Fruit fly (Drosophila melanogaster) whole organism, embryonic: Measurements from ENCODE around the gene ppk.
A peak's percentile ranks its signal among the peaks of the same experiment; 100 is the strongest.

ENCODE experiments used
- ATbp ChIP-seq: fragments of 200-800 bp; sonication (Bioruptor generic); optimal IDR thresholded peaks from 2 replicates; lab custom pipeline; 2017; ENCODE audit warnings: missing biosample characterization, mild to moderate bottlenecking, missing genetic modification characterization, missing genetic modification reagents
- CG10959 ChIP-seq: fragments of 200-800 bp; sonication (Bioruptor generic); IDR thresholded peaks from 2 replicates; pipeline ENCODE4 v1.3.6; 2022; ENCODE audit warnings: missing biosample characterization, missing genetic modification characterization
- CG11504 ChIP-seq: fragments of 200-800 bp; sonication (Bioruptor generic); optimal IDR thresholded peaks from 3 replicates; lab custom pipeline; 2019; ENCODE audit warnings: missing biosample characterization, mild to moderate bottlenecking, missing genetic modification characterization, moderate library complexity
- CG12236 ChIP-seq: fragments of 200-800 bp; sonication (Bioruptor generic); optimal IDR thresholded peaks from 2 replicates; lab custom pipeline; 2016; ENCODE audit warnings: missing biosample characterization, missing genetic modification characterization
- CG13296 ChIP-seq: fragments of 200-800 bp; sonication (Bioruptor generic); optimal IDR thresholded peaks from 3 replicates; lab custom pipeline; 2018; ENCODE audit warnings: missing biosample characterization, mild to moderate bottlenecking, missing genetic modification characterization
- CG13775 ChIP-seq: fragments of 200-800 bp; sonication (Bioruptor generic); optimal IDR thresholded peaks from 3 replicates; lab custom pipeline; 2017; ENCODE audit warnings: missing biosample characterization, mild to moderate bottlenecking, missing genetic modification characterization
- CG15011 ChIP-seq: fragments of 200-800 bp; sonication (Bioruptor generic); optimal IDR thresholded peaks from 3 replicates; lab custom pipeline; 2018; ENCODE audit warnings: missing biosample characterization, mild to moderate bottlenecking, missing genetic modification characterization
- CG15269 ChIP-seq: fragments of 200-800 bp; sonication (Bioruptor generic); optimal IDR thresholded peaks from 2 replicates; lab custom pipeline; 2018; ENCODE audit warnings: missing biosample characterization, mild to moderate bottlenecking, missing genetic modification characterization, moderate library complexity
- CG15479 ChIP-seq: fragments of 200-800 bp; sonication (Bioruptor generic); optimal IDR thresholded peaks from 3 replicates; lab custom pipeline; 2019; ENCODE audit warnings: missing biosample characterization, mild to moderate bottlenecking, missing genetic modification characterization, moderate library complexity
- CG17385 ChIP-seq: fragments of 200-800 bp; sonication (Bioruptor generic); optimal IDR thresholded peaks from 3 replicates; lab custom pipeline; 2018; ENCODE audit warnings: missing biosample characterization, mild to moderate bottlenecking, missing genetic modification characterization
- CG18011 ChIP-seq: fragments of 200-800 bp; sonication (Bioruptor generic); optimal IDR thresholded peaks from 2 replicates; lab custom pipeline; 2017; ENCODE audit warnings: missing biosample characterization, missing genetic modification characterization, mild to moderate bottlenecking, moderate library complexity, missing genotype
- CG18262 ChIP-seq: fragments of 200-800 bp; optimal IDR thresholded peaks from 3 replicates; lab custom pipeline; 2019; ENCODE audit warnings: missing biosample characterization, mild to moderate bottlenecking, missing genetic modification characterization, moderate library complexity
- CG31388 ChIP-seq: fragments of 200-800 bp; sonication (Bioruptor generic); optimal IDR thresholded peaks from 2 replicates; lab custom pipeline; 2016; ENCODE audit warnings: missing biosample characterization, missing genetic modification characterization
- CG31441 ChIP-seq: fragments of 200-800 bp; sonication (Bioruptor generic); IDR thresholded peaks from 2 replicates; pipeline ENCODE4 v1.3.6; 2022; ENCODE audit warnings: missing biosample characterization, missing genetic modification characterization
- CG34376 ChIP-seq: fragments of 200-800 bp; sonication (Bioruptor generic); optimal IDR thresholded peaks from 2 replicates; lab custom pipeline; 2018; ENCODE audit warnings: missing biosample characterization, mild to moderate bottlenecking, missing genetic modification characterization
- CG4404 ChIP-seq: fragments of 200-800 bp; sonication (Bioruptor generic); IDR thresholded peaks from 2 replicates; pipeline ENCODE4 v1.3.6; 2022; ENCODE audit warnings: missing biosample characterization, missing genetic modification characterization
- CG4854 ChIP-seq: fragments of 200-800 bp; sonication (Bioruptor generic); optimal IDR thresholded peaks from 2 replicates; lab custom pipeline; 2016; ENCODE audit warnings: missing biosample characterization, missing genetic modification characterization, inconsistent platforms
- CG6254 ChIP-seq: fragments of 200-800 bp; sonication (Bioruptor generic); optimal IDR thresholded peaks from 3 replicates; lab custom pipeline; 2017; ENCODE audit warnings: mild to moderate bottlenecking, missing biosample characterization, missing genetic modification reagents, missing genetic modification characterization
- CG6272 ChIP-seq: fragments of 200-800 bp; sonication (Bioruptor generic); IDR thresholded peaks from 2 replicates; pipeline ENCODE4 v1.3.6; 2022; ENCODE audit warnings: missing biosample characterization, missing genetic modification characterization
- CG7745 ChIP-seq: fragments of 200-800 bp; sonication (Bioruptor generic); optimal IDR thresholded peaks from 2 replicates; lab custom pipeline; 2018; ENCODE audit warnings: missing biosample characterization, mild to moderate bottlenecking, missing genetic modification characterization, moderate library complexity
- CG7839 ChIP-seq: fragments of 200-800 bp; sonication (Bioruptor generic); optimal IDR thresholded peaks from 3 replicates; lab custom pipeline; 2018; ENCODE audit warnings: missing biosample characterization, mild to moderate bottlenecking, missing genetic modification characterization, moderate library complexity
- CG8089 ChIP-seq: fragments of 200-800 bp; sonication (Bioruptor generic); optimal IDR thresholded peaks from 3 replicates; lab custom pipeline; 2016; ENCODE audit warnings: missing biosample characterization, missing genetic modification characterization
- CG8281 ChIP-seq: fragments of 200-800 bp; sonication (Bioruptor generic); optimal IDR thresholded peaks from 2 replicates; lab custom pipeline; 2018; ENCODE audit warnings: missing biosample characterization, mild to moderate bottlenecking, missing genetic modification characterization, moderate library complexity
- CG8765 ChIP-seq: fragments of 200-800 bp; sonication (Bioruptor generic); IDR thresholded peaks from 2 replicates; pipeline ENCODE4 v1.3.6; 2022; ENCODE audit warnings: missing biosample characterization, missing genetic modification characterization
- CG9727 ChIP-seq: fragments of 200-800 bp; sonication (Bioruptor generic); optimal IDR thresholded peaks from 3 replicates; lab custom pipeline; 2017; ENCODE audit warnings: missing biosample characterization, mild to moderate bottlenecking, missing genetic modification characterization
- Deaf1 ChIP-seq: fragments of 200-800 bp; optimal IDR thresholded peaks from 3 replicates; lab custom pipeline; 2019; ENCODE audit warnings: missing biosample characterization, mild to moderate bottlenecking, missing genetic modification characterization, moderate library complexity
- Ets65A ChIP-seq: fragments of 200-800 bp; sonication (Bioruptor generic); peaks from one replicate; lab custom pipeline; 2016; ENCODE audit warnings: missing biosample characterization, missing genetic modification characterization
- PHDP ChIP-seq: fragments of 200-800 bp; sonication (Bioruptor generic); optimal IDR thresholded peaks from 3 replicates; lab custom pipeline; 2018; ENCODE audit warnings: missing biosample characterization, mild to moderate bottlenecking, missing genetic modification characterization, moderate library complexity
- Rfx ChIP-seq: fragments of 200-800 bp; sonication (Bioruptor generic); IDR thresholded peaks from 2 replicates; pipeline ENCODE4 v1.3.6; 2022; ENCODE audit warnings: missing biosample characterization, missing genetic modification characterization
- Spps ChIP-seq: fragments of 200-800 bp; sonication (Bioruptor generic); optimal IDR thresholded peaks from 2 replicates; lab custom pipeline; 2018; ENCODE audit warnings: missing biosample characterization, mild to moderate bottlenecking, missing genetic modification characterization
- Sry-β ChIP-seq: fragments of 200-800 bp; sonication (Bioruptor generic); optimal IDR thresholded peaks from 2 replicates; lab custom pipeline; 2018; ENCODE audit warnings: missing biosample characterization, mild to moderate bottlenecking, missing genetic modification characterization, moderate library complexity
- Vsx1 ChIP-seq: fragments of 200-800 bp; sonication (Bioruptor generic); optimal IDR thresholded peaks from 2 replicates; lab custom pipeline; 2017; ENCODE audit warnings: missing biosample characterization, mild to moderate bottlenecking, missing genetic modification characterization, missing genetic modification reagents
- bsh ChIP-seq, 2 experiments: fragments of 200-800 bp; sonication (Bioruptor generic); optimal IDR thresholded peaks; 2 replicates each; lab custom pipeline; 2017 to 2018; ENCODE audit warnings: mild to moderate bottlenecking in 2 of 2, missing biosample characterization in 2 of 2, missing genetic modification characterization in 2 of 2, moderate library complexity in 1 of 2
- caup ChIP-seq: fragments of 200-800 bp; sonication (Bioruptor generic); optimal IDR thresholded peaks from 3 replicates; lab custom pipeline; 2017; ENCODE audit warnings: missing biosample characterization, mild to moderate bottlenecking, missing genetic modification characterization, moderate library complexity; ENCODE audit not compliant: severe bottlenecking
- corto ChIP-seq: fragments of 200-800 bp; sonication (Bioruptor generic); optimal IDR thresholded peaks from 2 replicates; lab custom pipeline; 2016; ENCODE audit warnings: missing biosample characterization, mild to moderate bottlenecking, missing genetic modification characterization, moderate library complexity
- emc ChIP-seq: fragments of 200-800 bp; sonication (Bioruptor generic); optimal IDR thresholded peaks from 2 replicates; lab custom pipeline; 2016; ENCODE audit warnings: missing biosample characterization, missing genetic modification characterization
- gt ChIP-seq: fragments of 200-800 bp; sonication (Bioruptor generic); IDR thresholded peaks from 2 replicates; pipeline ENCODE4 v1.3.6; 2022; ENCODE audit warnings: missing biosample characterization, missing genetic modification characterization
- hb ChIP-seq: fragments of 200-800 bp; sonication (Bioruptor generic); IDR thresholded peaks from 3 replicates; pipeline ENCODE4 v1.3.6; 2022; ENCODE audit warnings: missing biosample characterization, missing genetic modification characterization; ENCODE audit not compliant: partially characterized antibody
- her ChIP-seq: fragments of 200-800 bp; sonication (Bioruptor generic); optimal IDR thresholded peaks from 2 replicates; lab custom pipeline; 2016; ENCODE audit warnings: missing biosample characterization, missing genetic modification characterization
- hth ChIP-seq: fragments of >200 bp; optimal IDR thresholded peaks from 2 replicates; lab custom pipeline; 2017; ENCODE audit warnings: inconsistent platforms
- jigr1 ChIP-seq: fragments of 200-800 bp; sonication (Bioruptor generic); IDR thresholded peaks from 3 replicates; pipeline ENCODE4 v1.3.6; 2022; ENCODE audit warnings: missing biosample characterization, missing genetic modification characterization
- jumu ChIP-seq: fragments of 200-800 bp; sonication (Bioruptor generic); optimal IDR thresholded peaks from 3 replicates; lab custom pipeline; 2016; ENCODE audit warnings: missing biosample characterization, missing genetic modification characterization
- mam ChIP-seq: fragments of 200-800 bp; sonication (Bioruptor generic); optimal IDR thresholded peaks from 3 replicates; lab custom pipeline; 2016; ENCODE audit warnings: missing biosample characterization, missing genetic modification characterization
- odd ChIP-seq: fragments of 200-800 bp; sonication (Bioruptor generic); optimal IDR thresholded peaks from 2 replicates; lab custom pipeline; 2017; ENCODE audit warnings: missing biosample characterization, mild to moderate bottlenecking, missing genetic modification characterization
- pita ChIP-seq: fragments of 200-800 bp; sonication (Bioruptor generic); optimal IDR thresholded peaks from 2 replicates; lab custom pipeline; 2017; ENCODE audit warnings: missing biosample characterization, mild to moderate bottlenecking, missing genetic modification characterization
- sd ChIP-seq: fragments of 200-800 bp; sonication (Bioruptor generic); optimal IDR thresholded peaks from 3 replicates; lab custom pipeline; 2018; ENCODE audit warnings: missing biosample characterization, mild to moderate bottlenecking, missing genetic modification characterization, moderate library complexity
- sens-2 ChIP-seq: fragments of 200-800 bp; sonication (Bioruptor generic); IDR thresholded peaks from 2 replicates; pipeline ENCODE4 v1.3.6; 2022; ENCODE audit warnings: missing biosample characterization, missing genetic modification characterization
- sug ChIP-seq: fragments of 200-800 bp; optimal IDR thresholded peaks from 2 replicates; lab custom pipeline; 2019; ENCODE audit warnings: missing biosample characterization, mild to moderate bottlenecking, missing genetic modification characterization, moderate library complexity
- tap ChIP-seq: fragments of 200-800 bp; optimal IDR thresholded peaks from 3 replicates; lab custom pipeline; 2019; ENCODE audit warnings: missing biosample characterization, mild to moderate bottlenecking, missing genetic modification characterization, moderate library complexity
- z ChIP-seq: fragments of 200-800 bp; sonication (Bioruptor generic); IDR thresholded peaks from 3 replicates; pipeline ENCODE4 v1.3.6; 2022; ENCODE audit warnings: missing biosample characterization, missing genetic modification characterization

ppk gene

dm6 chr2L:14404744-14405449, 23.9 kb upstream of the ppk start (continued):
- no peak for TF ChIP-seq CG17385
- TF ChIP-seq sens-2 = 0 out of 2 replicates have a peak, but pooled peaks have one; percentile 21
- TF ChIP-seq caup = no peak
- TF ChIP-seq Ets65A = no peak
- TF ChIP-seq CG11504 (tag; lab: Kevin White, UChicago) = peak; percentile 15
- no peak for TF ChIP-seq corto
- TF ChIP-seq CG12236 (GFP tag; lab: Kevin White, UChicago) = no peak
- peak; percentile 57 for TF ChIP-seq CG31441 (GFP tag; lab: Robert Waterston, UW)
- TF ChIP-seq CG4854 (GFP tag; lab: Kevin White, UChicago) = no peak
- no peak for TF ChIP-seq CG18262 (tag; lab: Kevin White, UChicago)
- peak; percentile 51 for TF ChIP-seq sd (tag; lab: Kevin White, UChicago)
- no peak for TF ChIP-seq Sry-β (GFP tag; lab: Kevin White, UChicago)
- peak; percentile 72 for TF ChIP-seq PHDP (tag; lab: Kevin White, UChicago)
- peak; percentile 84 for TF ChIP-seq Vsx1 (GFP tag; lab: Kevin White, UChicago)
- no peak for TF ChIP-seq ATbp (GFP tag; lab: Kevin White, UChicago)
- TF ChIP-seq bsh (GFP tag; optimal IDR thresholded peaks at IDR 0.05; lab: Kevin White, UChicago) = peak in 1 of 2 experiments; percentile 8
- no peak for TF ChIP-seq CG18011 (GFP tag; lab: Kevin White, UChicago)
- TF ChIP-seq Deaf1 = no peak
- no peak for TF ChIP-seq CG7745 (tag; lab: Kevin White, UChicago)
- TF ChIP-seq her (GFP tag; lab: Kevin White, UChicago) = no peak
- TF ChIP-seq hth (lab: Kevin White, UChicago) = no peak
- TF ChIP-seq CG13775 (GFP tag; lab: Kevin White, UChicago) = peak; percentile 10
- TF ChIP-seq CG34376 (GFP tag; lab: Kevin White, UChicago) = peak; percentile 66
- peak; percentile 65 for TF ChIP-seq CG6254 (GFP tag; lab: Kevin White, UChicago)
- no peak for TF ChIP-seq Spps (tag; lab: Kevin White, UChicago)
- TF ChIP-seq CG31388 (GFP tag; lab: Kevin White, UChicago) = no peak
- TF ChIP-seq CG4404 (GFP tag; lab: Robert Waterston, UW) = no peak
- no peak for TF ChIP-seq CG8089 (GFP tag; lab: Kevin White, UChicago)
- TF ChIP-seq mam = no peak
- TF ChIP-seq CG6272 (GFP tag; lab: Robert Waterston, UW) = no peak
- TF ChIP-seq gt = no peak
- TF ChIP-seq CG15479 (GFP tag; lab: Kevin White, UChicago) = no peak
- no peak for TF ChIP-seq jumu
- no peak for TF ChIP-seq CG15011 (GFP tag; lab: Kevin White, UChicago)
- peak; percentile 40 for TF ChIP-seq odd
- TF ChIP-seq z (GFP tag; lab: Robert Waterston, UW) = no peak
- no peak for TF ChIP-seq hb (GFP tag; lab: Robert Waterston, UW)
- no peak for TF ChIP-seq CG8765 (GFP tag; lab: Robert Waterston, UW)
- TF ChIP-seq CG9727 (GFP tag; lab: Kevin White, UChicago) = peak; percentile 14
- peak; percentile 21 for TF ChIP-seq CG15269 (tag; lab: Kevin White, UChicago)
- no peak for TF ChIP-seq jigr1 (GFP tag; lab: Robert Waterston, UW)
- TF ChIP-seq tap (tag; lab: Kevin White, UChicago) = peak; percentile 40
- TF ChIP-seq Rfx = no peak
- peak; percentile 6 for TF ChIP-seq CG7839 (tag; lab: Kevin White, UChicago)
- no peak for TF ChIP-seq CG10959 (GFP tag; lab: Robert Waterston, UW)
- TF ChIP-seq CG8281 = peak; percentile 38
- TF ChIP-seq pita (GFP tag; lab: Kevin White, UChicago) = no peak
- TF ChIP-seq emc (GFP tag; lab: Kevin White, UChicago) = no peak
- peak; percentile 19 for TF ChIP-seq CG13296 (GFP tag; lab: Kevin White, UChicago)
- peak; percentile 45 for TF ChIP-seq sug (tag; lab: Kevin White, UChicago)
